Worm (Caenorhabditis elegans) whole organism, midembryonic: Measurements from ENCODE around the gene mog-3.

Experiments
- T22C8.4 ChIP-seq: fragments of 200-800 bp; sonication (Bioruptor generic); IDR thresholded peaks from 2 replicates; pipeline ENCODE4 v1.3.6; 2022; ENCODE audit warnings: missing genetic modification characterization, missing compliant biosample characterization
- cog-1 ChIP-seq: sonication (generic microtip); optimal IDR thresholded peaks from 2 replicates; lab custom pipeline; 2016; ENCODE audit warnings: missing genetic modification characterization, missing compliant biosample characterization
- klf-2 ChIP-seq: fragments of 200-800 bp; sonication (Bioruptor generic); conservative IDR thresholded peaks from 2 replicates; pipeline ENCODE4 v1.3.6; 2022; ENCODE audit warnings: missing genetic modification reagents, missing genetic modification characterization, missing compliant biosample characterization
- med-1 ChIP-seq: sonication (generic microtip); optimal IDR thresholded peaks from 2 replicates; lab custom pipeline; 2017; ENCODE audit warnings: missing genetic modification characterization, mild to moderate bottlenecking, missing compliant biosample characterization, antibody characterized with exemption, missing genetic modification reagents; ENCODE audit not compliant: insufficient read depth
- ref-1 ChIP-seq: fragments of 200-800 bp; sonication (Bioruptor generic); conservative IDR thresholded peaks from 2 replicates; pipeline ENCODE4 v1.3.6; 2022; ENCODE audit warnings: missing genetic modification reagents, missing genetic modification characterization, missing compliant biosample characterization
- ztf-23 ChIP-seq: fragments of 200-800 bp; sonication (Bioruptor generic); IDR thresholded peaks from 2 replicates; pipeline ENCODE4 v1.3.6; 2022; ENCODE audit warnings: missing genetic modification reagents, missing genetic modification characterization, missing compliant biosample characterization

- TF ChIP-seq med-1 (GFP tag; lab: Kevin White, UChicago) = no peak
- no peak for TF ChIP-seq klf-2 (GFP tag; lab: Robert Waterston, UW)
- no peak for TF ChIP-seq T22C8.4 (GFP tag; lab: Robert Waterston, UW)
- no peak for TF ChIP-seq cog-1 (tag; lab: Kevin White, UChicago)
- TF ChIP-seq ztf-23 (GFP tag; lab: Robert Waterston, UW) = no peak
- no peak for TF ChIP-seq ref-1 (GFP tag; lab: Robert Waterston, UW)
Observed at ce11 chrIII:5274250-5274649, 34.1 kb upstream of the mog-3 start.
